Worm (Caenorhabditis elegans): Measurements from ENCODE around the gene oac-50.

DNA sequence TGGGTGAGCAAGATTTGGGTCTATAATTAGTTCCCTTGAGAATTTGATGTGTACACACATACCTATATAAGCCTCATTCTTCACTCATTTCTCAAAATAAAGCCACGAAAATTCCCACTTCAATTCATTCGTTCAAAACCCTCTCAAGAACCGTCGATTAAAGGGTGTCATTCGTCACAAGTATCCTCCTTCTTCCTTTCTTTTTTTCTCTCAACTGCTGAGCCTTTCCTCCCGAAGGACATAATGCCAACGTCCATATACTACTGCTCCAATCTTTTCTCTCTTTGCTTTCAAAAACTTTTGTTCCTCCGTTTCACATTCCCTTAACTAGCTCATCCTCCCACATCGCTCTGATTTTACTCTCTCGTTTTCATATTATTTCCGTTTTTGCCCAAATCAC is 18.9 kb upstream of the oac-50 start, which contains the start of gene T27E4.1:
- TF ChIP-seq R02D3.7 (tag; optimal IDR thresholded peaks at IDR 0.05) (no peak), skn-1 (tag; optimal IDR thresholded peaks at IDR 0.05) (no peak), aly-2 (tag; optimal IDR thresholded peaks at IDR 0.05) (no peak), nhr-25 (tag; optimal IDR thresholded peaks at IDR 0.05) (no peak), nhr-77 (tag; optimal IDR thresholded peaks at IDR 0.05) (no peak), ama-1 (optimal IDR thresholded peaks at IDR 0.05) (no peak), fos-1 (tag; optimal IDR thresholded peaks at IDR 0.05) (no peak), daf-12 (tag; optimal IDR thresholded peaks at IDR 0.05) (no peak), lin-39 (tag; optimal IDR thresholded peaks at IDR 0.05) (peak; percentile 44), zag-1 (tag; optimal IDR thresholded peaks at IDR 0.05) (no peak), mdl-1 (tag; optimal IDR thresholded peaks at IDR 0.05) (no peak), unc-39 (tag; optimal IDR thresholded peaks at IDR 0.05) (no peak), pha-4 (tag; optimal IDR thresholded peaks at IDR 0.05) (no peak)
